Fruit fly (Drosophila melanogaster): ENCODE measurements around the gene Clic.

Gene Clic

dm6 chrX:13781739-13782502, 40.2 kb downstream of the Clic start, which contains the start of the genes CtsB and amrt (continued):
- TF ChIP-seq pho (GFP tag; optimal IDR thresholded peaks at IDR 0.05): peak; percentile 58
- TF ChIP-seq Bdp1 (GFP tag; optimal IDR thresholded peaks at IDR 0.05): peak; percentile 0
- 0 out of 2 replicates have a peak, but pooled peaks have one; percentile 30 for TF ChIP-seq sob (GFP tag; IDR thresholded peaks at IDR 0.05)
- TF ChIP-seq mam (GFP tag; optimal IDR thresholded peaks at IDR 0.05): peak; percentile 70
- TF ChIP-seq MESR4 (GFP tag; optimal IDR thresholded peaks at IDR 0.05): peak; percentile 30
- peak; percentile 68 for TF ChIP-seq pzg (GFP tag; optimal IDR thresholded peaks at IDR 0.05)
- no peak for TF ChIP-seq Atf6 (GFP tag; IDR thresholded peaks at IDR 0.05)
- peak; percentile 48 for TF ChIP-seq Hsf (GFP tag; optimal IDR thresholded peaks at IDR 0.05)
- TF ChIP-seq Rfx (GFP tag; IDR thresholded peaks at IDR 0.05): peak; percentile 71; the same call in 1 of the 2 replicates
- peak; percentile 93 for TF ChIP-seq Med (GFP tag)
- peak; percentile 41 for TF ChIP-seq gcm (GFP tag; optimal IDR thresholded peaks at IDR 0.05)
- TF ChIP-seq CG8924 (tag; optimal IDR thresholded peaks at IDR 0.05): peak; percentile 42
- TF ChIP-seq CG8388 (GFP tag; optimal IDR thresholded peaks at IDR 0.05): peak; percentile 12
- peak; percentile 93 for TF ChIP-seq sqz (GFP tag; optimal IDR thresholded peaks at IDR 0.05)
- TF ChIP-seq Neu2 (GFP tag; optimal IDR thresholded peaks at IDR 0.05; ENCODE audit: borderline replicate concordance): no peak
- no peak for TF ChIP-seq gt (GFP tag; IDR thresholded peaks at IDR 0.05)
- peak; percentile 93 for TF ChIP-seq Sry-δ (GFP tag; optimal IDR thresholded peaks at IDR 0.05)
- peak in 1 of 3 experiments; percentile 42 for TF ChIP-seq lola (GFP tag; optimal IDR thresholded peaks at IDR 0.05)
- TF ChIP-seq unpg (GFP tag; optimal IDR thresholded peaks at IDR 0.05): peak; percentile 35
- TF ChIP-seq CG10979 (tag; optimal IDR thresholded peaks at IDR 0.05): peak; percentile 38
- no peak for TF ChIP-seq maf-S (GFP tag; optimal IDR thresholded peaks at IDR 0.05)
- peak; percentile 43 for TF ChIP-seq Kr (GFP tag; optimal IDR thresholded peaks at IDR 0.05)
- TF ChIP-seq tin (GFP tag; optimal IDR thresholded peaks at IDR 0.05): peak; percentile 18
- TF ChIP-seq CG31388 (GFP tag; optimal IDR thresholded peaks at IDR 0.05): no peak
- TF ChIP-seq CG4360 (GFP tag; IDR thresholded peaks at IDR 0.05): no peak
- peak; percentile 52 for TF ChIP-seq Xbp1 (GFP tag; optimal IDR thresholded peaks at IDR 0.05)
- peak; percentile 62 for TF ChIP-seq CG17829 (tag; optimal IDR thresholded peaks at IDR 0.05)
- TF ChIP-seq Hmr (GFP tag; optimal IDR thresholded peaks at IDR 0.05): peak; percentile 43
- peak; percentile 0 for TF ChIP-seq Fer2 (tag; optimal IDR thresholded peaks at IDR 0.05)
- TF ChIP-seq CG4328 (GFP tag; optimal IDR thresholded peaks at IDR 0.05): no peak
- peak in 1 of 2 experiments; percentile 87 for TF ChIP-seq tll (GFP tag; optimal IDR thresholded peaks at IDR 0.05)
- peak; percentile 10 for TF ChIP-seq CG12942 (GFP tag; optimal IDR thresholded peaks at IDR 0.05)
- no peak for TF ChIP-seq CG12236 (GFP tag; optimal IDR thresholded peaks at IDR 0.05)
- peak; percentile 51 for TF ChIP-seq CG34376 (GFP tag; optimal IDR thresholded peaks at IDR 0.05)
- no peak for TF ChIP-seq onecut (GFP tag; IDR thresholded peaks at IDR 0.05)
- no peak for TF ChIP-seq lov (optimal IDR thresholded peaks at IDR 0.05)
- TF ChIP-seq lov (GFP tag; IDR thresholded peaks at IDR 0.05): no peak
- TF ChIP-seq CG8089 (GFP tag; optimal IDR thresholded peaks at IDR 0.05): peak; percentile 46
- TF ChIP-seq her (GFP tag; optimal IDR thresholded peaks at IDR 0.05): peak; percentile 37
- TF ChIP-seq CG9876 (GFP tag; optimal IDR thresholded peaks at IDR 0.05): peak; percentile 20
- TF ChIP-seq CG11398 (GFP tag; optimal IDR thresholded peaks at IDR 0.05): peak; percentile 52
- peak; percentile 52; the same call in 1 of the 3 replicates for TF ChIP-seq Opbp (GFP tag; IDR thresholded peaks at IDR 0.05; ENCODE audit: partially characterized antibody)
- no peak; the same call in none of the 2 replicates for TF ChIP-seq lmd (GFP tag; IDR thresholded peaks at IDR 0.05)
- TF ChIP-seq Lpt (GFP tag; optimal IDR thresholded peaks at IDR 0.05): no peak
- TF ChIP-seq ato (GFP tag; IDR thresholded peaks at IDR 0.05; ENCODE audit: partially characterized antibody): peak; percentile 40; the same call in 1 of the 2 replicates
- TF ChIP-seq Mes4 (GFP tag; optimal IDR thresholded peaks at IDR 0.05): peak; percentile 37
- peak; percentile 30 for TF ChIP-seq Meics (GFP tag; optimal IDR thresholded peaks at IDR 0.05)
- peak; percentile 53 for TF ChIP-seq E2f2 (GFP tag; IDR thresholded peaks at IDR 0.05)
- peak; percentile 20 for TF ChIP-seq CG1647 (GFP tag; optimal IDR thresholded peaks at IDR 0.05)
